Fruit fly (Drosophila melanogaster) whole organism, wandering third instar larva: ENCODE data around the gene CG32181.

Source experiments
- Abd-B ChIP-seq: fragments of >200 bp; optimal IDR thresholded peaks from 2 replicates; lab custom pipeline; 2017; ENCODE audit warnings: missing biosample characterization, missing genetic modification characterization
- CG32264 ChIP-seq: fragments of 200-800 bp; sonication (Bioruptor generic); optimal IDR thresholded peaks from 2 replicates; lab custom pipeline; 2016; ENCODE audit warnings: missing biosample characterization, missing genetic modification characterization
- CG9705 ChIP-seq: fragments of 200-800 bp; sonication (Bioruptor generic); optimal IDR thresholded peaks from 2 replicates; lab custom pipeline; 2018; ENCODE audit warnings: missing biosample characterization, mild to moderate bottlenecking, missing genetic modification characterization
- CrebA ChIP-seq: fragments of 200-800 bp; sonication (Bioruptor generic); optimal IDR thresholded peaks from 2 replicates; lab custom pipeline; 2016; ENCODE audit warnings: missing biosample characterization, mild to moderate bottlenecking, missing genetic modification characterization, borderline replicate concordance
- Dfd ChIP-seq: fragments of >200 bp; optimal IDR thresholded peaks from 2 replicates; lab custom pipeline; 2017; ENCODE audit warnings: missing biosample characterization, missing genetic modification characterization
- Dif ChIP-seq: fragments of 200-275, 200-300 bp; sonication (Bioruptor generic); optimal IDR thresholded peaks from 2 replicates; lab custom pipeline; 2018; ENCODE audit warnings: missing biosample characterization, missing genetic modification characterization; ENCODE audit not compliant: partially characterized antibody
- GATAd ChIP-seq: sonication (Bioruptor generic); optimal IDR thresholded peaks from 2 replicates; lab custom pipeline; 2016; ENCODE audit warnings: missing biosample characterization, missing genetic modification characterization
- Hr78 ChIP-seq: fragments of >200 bp; optimal IDR thresholded peaks from 2 replicates; lab custom pipeline; 2017; ENCODE audit warnings: missing biosample characterization, missing genetic modification characterization
- Hr83 ChIP-seq: fragments of 200-300 bp; sonication (Bioruptor generic); optimal IDR thresholded peaks from 2 replicates; lab custom pipeline; 2016; ENCODE audit warnings: missing biosample characterization, mild to moderate bottlenecking, missing genetic modification characterization, moderate library complexity; ENCODE audit not compliant: poor library complexity, severe bottlenecking
- Mio ChIP-seq: sonication (Bioruptor generic); optimal IDR thresholded peaks from 2 replicates; lab custom pipeline; 2016; ENCODE audit warnings: missing biosample characterization, missing genetic modification characterization
- Myc ChIP-seq: fragments of >200 bp; optimal IDR thresholded peaks from 2 replicates; lab custom pipeline; 2017
- N ChIP-seq: fragments of >200 bp; optimal IDR thresholded peaks from 2 replicates; lab custom pipeline; 2018; ENCODE audit warnings: missing biosample characterization, missing external identifiers, missing genetic modification characterization
- OdsH ChIP-seq: fragments of 200-800 bp; sonication (Bioruptor generic); optimal IDR thresholded peaks from 2 replicates; lab custom pipeline; 2016; ENCODE audit warnings: missing biosample characterization, mild to moderate bottlenecking, missing genetic modification characterization
- Rel ChIP-seq, 2 experiments: fragments of 200-800 bp; sonication (Bioruptor generic) in 1 of 2; optimal IDR thresholded peaks; 2 replicates in 1 of 2; 3 replicates in 1 of 2; lab custom pipeline; 2016 to 2019; ENCODE audit warnings: mild to moderate bottlenecking in 2 of 2, missing biosample characterization in 2 of 2, missing genetic modification characterization in 2 of 2, moderate library complexity in 1 of 2
- Vsx2 ChIP-seq: fragments of 200-300, 225-300 bp; sonication (Bioruptor generic); optimal IDR thresholded peaks from 2 replicates; lab custom pipeline; 2018; ENCODE audit warnings: missing biosample characterization, missing genetic modification characterization; ENCODE audit not compliant: partially characterized antibody
- br ChIP-seq: fragments of 200-800 bp; sonication (Bioruptor generic); optimal IDR thresholded peaks from 2 replicates; lab custom pipeline; 2016; ENCODE audit warnings: missing biosample characterization, missing genetic modification characterization
- brk ChIP-seq: fragments of 200-800 bp; sonication (Bioruptor generic); optimal IDR thresholded peaks from 2 replicates; lab custom pipeline; 2016; ENCODE audit warnings: missing biosample characterization, mild to moderate bottlenecking, missing genetic modification characterization
- dl ChIP-seq, 2 experiments: fragments of 175-275, 200-275 bp in 1 of 2; fragments of 200-275 bp in 1 of 2; sonication (Bioruptor generic); optimal IDR thresholded peaks; lab custom pipeline; 2018; ENCODE audit warnings: mild to moderate bottlenecking in 2 of 2, missing biosample characterization in 2 of 2, missing genetic modification characterization in 2 of 2, moderate library complexity in 2 of 2; ENCODE audit not compliant: partially characterized antibody in 2 of 2, insufficient read depth in 1 of 2
- dmrt93B ChIP-seq: fragments of 200-800 bp; sonication (Bioruptor generic); optimal IDR thresholded peaks from 2 replicates; lab custom pipeline; 2018; ENCODE audit warnings: missing biosample characterization, mild to moderate bottlenecking, missing genetic modification characterization
- dsf ChIP-seq: sonication (Bioruptor generic); optimal IDR thresholded peaks from 2 replicates; lab custom pipeline; 2016; ENCODE audit warnings: missing biosample characterization, missing genetic modification characterization, borderline replicate concordance
- ey ChIP-seq: fragments of 200-800 bp; sonication (Bioruptor generic); optimal IDR thresholded peaks from 2 replicates; lab custom pipeline; 2016; ENCODE audit warnings: missing biosample characterization, missing genetic modification characterization
- foxo ChIP-seq, 2 experiments: fragments of 200-800 bp; sonication (Bioruptor generic); optimal IDR thresholded peaks; 2 replicates in 1 of 2; 3 replicates in 1 of 2; lab custom pipeline; 2016 to 2017; ENCODE audit warnings: missing biosample characterization in 2 of 2, missing genetic modification characterization in 2 of 2
- fru ChIP-seq: fragments of 200-800 bp; sonication (Bioruptor generic); optimal IDR thresholded peaks from 3 replicates; lab custom pipeline; 2016; ENCODE audit warnings: missing biosample characterization, mild to moderate bottlenecking, missing genetic modification characterization
- h ChIP-seq: fragments of 200-800 bp; sonication (Bioruptor generic); optimal IDR thresholded peaks from 3 replicates; lab custom pipeline; 2016; ENCODE audit warnings: missing biosample characterization, mild to moderate bottlenecking, missing genetic modification characterization
- jim ChIP-seq: fragments of 175-275, 200-325 bp; sonication (Bioruptor generic); optimal IDR thresholded peaks from 2 replicates; lab custom pipeline; 2016; ENCODE audit warnings: missing biosample characterization, mild to moderate bottlenecking, missing genetic modification characterization
- lola ChIP-seq: fragments of >200 bp; optimal IDR thresholded peaks from 2 replicates; lab custom pipeline; 2017; ENCODE audit warnings: missing biosample characterization, missing genetic modification characterization
- psq ChIP-seq: fragments of 200-800 bp; sonication (Bioruptor generic); optimal IDR thresholded peaks from 3 replicates; lab custom pipeline; 2017; ENCODE audit warnings: missing biosample characterization, mild to moderate bottlenecking, missing genetic modification characterization, moderate library complexity
- rgr ChIP-seq: fragments of 200-800 bp; sonication (Bioruptor generic); optimal IDR thresholded peaks from 3 replicates; lab custom pipeline; 2016; ENCODE audit warnings: missing biosample characterization, mild to moderate bottlenecking, missing genetic modification characterization
- sage ChIP-seq: fragments of 200-800 bp; sonication (Bioruptor generic); optimal IDR thresholded peaks from 2 replicates; lab custom pipeline; 2016; ENCODE audit warnings: missing biosample characterization, mild to moderate bottlenecking, missing genetic modification characterization
- sv ChIP-seq: fragments of 200-800 bp; sonication (Bioruptor generic); optimal IDR thresholded peaks from 3 replicates; lab custom pipeline; 2016; ENCODE audit warnings: missing biosample characterization, missing genetic modification characterization
- woc ChIP-seq: sonication (Bioruptor generic); optimal IDR thresholded peaks from 2 replicates; lab custom pipeline; 2016; ENCODE audit warnings: missing biosample characterization, mild to moderate bottlenecking, missing genetic modification characterization

Gene CG32181

dm6 chr3L:17791495-17791894, 32.0 kb downstream of the CG32181 start:
- TF ChIP-seq Vsx2 (GFP tag; lab: Kevin White, UChicago) (no peak), OdsH (GFP tag; lab: Kevin White, UChicago) (no peak), Mio (GFP tag; lab: Kevin White, UChicago) (no peak), Rel (GFP tag; optimal IDR thresholded peaks at IDR 0.05; lab: Kevin White, UChicago) (no peak), Rel (tag; optimal IDR thresholded peaks at IDR 0.05; lab: Kevin White, UChicago) (no peak), Dfd (GFP tag; lab: Kevin White, UChicago) (no peak)
- TF ChIP-seq, all 38 proteins: peak for 0

dm6 chr3L:17797494-17797893, 38.0 kb downstream of the CG32181 start, which contains the start of gene CG42816:
CG42816 (minus strand) TSS chr3L:17797594.
- TF ChIP-seq CG32264: no peak
- TF ChIP-seq lola (GFP tag; lab: Kevin White, UChicago): no peak
- no peak for TF ChIP-seq Myc (lab: Kevin White, UChicago)
- TF ChIP-seq OdsH (GFP tag; lab: Kevin White, UChicago): no peak
- TF ChIP-seq foxo (GFP tag; optimal IDR thresholded peaks at IDR 0.05; lab: Kevin White, UChicago): no peak
- TF ChIP-seq Abd-B (GFP tag; lab: Kevin White, UChicago): no peak
- no peak for TF ChIP-seq ey (GFP tag; lab: Kevin White, UChicago)
- no peak for TF ChIP-seq dl (GFP tag; optimal IDR thresholded peaks at IDR 0.05; lab: Kevin White, UChicago; ENCODE audit: insufficient read depth in 1 of 2, partially characterized antibody in 2 of 2)
- TF ChIP-seq sage: no peak
- no peak for TF ChIP-seq Mio (GFP tag; lab: Kevin White, UChicago)
- TF ChIP-seq brk (GFP tag; lab: Kevin White, UChicago): no peak
- TF ChIP-seq Rel (GFP tag; optimal IDR thresholded peaks at IDR 0.05; lab: Kevin White, UChicago): no peak
- no peak for TF ChIP-seq Rel (tag; optimal IDR thresholded peaks at IDR 0.05; lab: Kevin White, UChicago)
- TF ChIP-seq jim (GFP tag; lab: Kevin White, UChicago): no peak
- TF ChIP-seq CrebA: no peak
- no peak for TF ChIP-seq h (GFP tag; lab: Kevin White, UChicago)
- no peak for TF ChIP-seq psq (GFP tag; lab: Kevin White, UChicago)
- TF ChIP-seq fru (GFP tag; lab: Kevin White, UChicago): no peak

dm6 chr3L:17802107-17802506, 42.6 kb downstream of the CG32181 start, which contains the start of gene NUCB1:
NUCB1 (minus strand) TSS chr3L:17802279.
- TF ChIP-seq Dfd (GFP tag; lab: Kevin White, UChicago) (no peak), foxo (GFP tag; optimal IDR thresholded peaks at IDR 0.05; lab: Kevin White, UChicago) (peak in 1 of 2 experiments; percentile 46), CG32264 (no peak), CrebA (peak; percentile 25), h (GFP tag; lab: Kevin White, UChicago) (peak; percentile 55), GATAd (GFP tag; lab: Kevin White, UChicago) (peak; percentile 26), fru (GFP tag; lab: Kevin White, UChicago) (peak; percentile 18), CG9705 (GFP tag; lab: Kevin White, UChicago) (peak; percentile 27), ey (GFP tag; lab: Kevin White, UChicago) (no peak), br (GFP tag; lab: Kevin White, UChicago) (peak; percentile 1), jim (GFP tag; lab: Kevin White, UChicago) (peak; percentile 5), Hr83 (peak; percentile 70), Hr78 (GFP tag; lab: Kevin White, UChicago) (no peak), rgr (GFP tag; lab: Kevin White, UChicago) (peak; percentile 54), sv (peak; percentile 26), dmrt93B (no peak), woc (GFP tag; lab: Kevin White, UChicago) (peak; percentile 93), psq (GFP tag; lab: Kevin White, UChicago) (no peak), Abd-B (GFP tag; lab: Kevin White, UChicago) (no peak), Dif (GFP tag; lab: Kevin White, UChicago) (no peak), sage (no peak), brk (GFP tag; lab: Kevin White, UChicago) (no peak), Myc (lab: Kevin White, UChicago) (peak; percentile 85), dsf (GFP tag; lab: Kevin White, UChicago) (no peak), N (GFP tag; lab: Kevin White, UChicago) (no peak), Rel (GFP tag; optimal IDR thresholded peaks at IDR 0.05; lab: Kevin White, UChicago) (no peak), Rel (tag; optimal IDR thresholded peaks at IDR 0.05; lab: Kevin White, UChicago) (peak; percentile 94)

- TF ChIP-seq psq (GFP tag; lab: Kevin White, UChicago): peak; percentile 3
- peak; percentile 36 for TF ChIP-seq rgr (GFP tag; lab: Kevin White, UChicago)
- TF ChIP-seq jim (GFP tag; lab: Kevin White, UChicago): no peak
- no peak for TF ChIP-seq ey (GFP tag; lab: Kevin White, UChicago)
- TF ChIP-seq N (GFP tag; lab: Kevin White, UChicago): no peak
- TF ChIP-seq sv: no peak
- no peak for TF ChIP-seq Dif (GFP tag; lab: Kevin White, UChicago)
- TF ChIP-seq Abd-B (GFP tag; lab: Kevin White, UChicago): no peak
- TF ChIP-seq OdsH (GFP tag; lab: Kevin White, UChicago): no peak
- peak; percentile 61 for TF ChIP-seq Myc (lab: Kevin White, UChicago)
- TF ChIP-seq foxo (GFP tag; optimal IDR thresholded peaks at IDR 0.05; lab: Kevin White, UChicago): peak in 1 of 2 experiments; percentile 44
- no peak for TF ChIP-seq CrebA
Measured at dm6 chr3L:17804511-17804910, 45.0 kb downstream of the CG32181 start, which contains the start of gene ais. ais (minus strand) TSS chr3L:17804715.
